Fruit fly (Drosophila melanogaster) whole organism, prepupa: Measurements from ENCODE around the gene CG32147.

Experiments used
- CG6792 ChIP-seq: fragments of 200-800 bp; sonication (Bioruptor generic); optimal IDR thresholded peaks from 3 replicates; lab custom pipeline; 2016; ENCODE audit warnings: missing biosample characterization, missing genetic modification characterization
- net ChIP-seq: fragments of 200-800 bp; sonication (Bioruptor generic); optimal IDR thresholded peaks from 3 replicates; lab custom pipeline; 2016; ENCODE audit warnings: missing biosample characterization, missing genetic modification characterization
- svp ChIP-seq: fragments of 200-800 bp; sonication (Bioruptor generic); peaks from one replicate; lab custom pipeline; 2016; ENCODE audit warnings: missing biosample characterization, missing genetic modification characterization
- vri ChIP-seq: fragments of 200-800 bp; sonication (Bioruptor generic); optimal IDR thresholded peaks from 3 replicates; lab custom pipeline; 2016; ENCODE audit warnings: missing biosample characterization, mild to moderate bottlenecking, missing genetic modification characterization

DNA sequence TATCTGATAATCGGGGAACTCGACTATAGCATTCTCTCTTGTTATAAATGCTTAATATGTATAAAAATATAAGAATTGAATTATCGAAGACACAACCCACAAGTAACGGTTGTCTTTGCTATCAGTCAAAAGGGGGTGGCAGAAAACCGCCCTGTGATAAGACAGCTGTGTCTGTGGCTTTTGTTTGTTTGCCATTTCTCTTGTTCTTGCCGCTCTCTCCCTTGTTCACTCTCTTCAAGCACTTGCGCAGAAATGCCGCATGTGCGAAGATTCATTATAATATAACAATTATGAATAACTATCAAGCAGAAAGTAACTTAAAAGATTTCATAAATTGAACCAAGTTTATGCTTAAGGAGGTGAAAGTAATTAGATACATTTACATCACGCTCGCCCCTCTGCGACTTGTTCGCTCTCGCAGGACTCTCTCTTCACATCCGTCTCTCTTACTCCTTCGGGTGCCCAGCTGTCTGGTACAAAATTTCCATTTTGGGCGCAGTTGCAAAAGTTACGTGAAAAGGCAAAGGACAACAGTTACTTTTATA, 2.9 kb upstream of the CG32147 start, which contains the start of gene FucTA:
- TF ChIP-seq net (GFP tag; lab: Kevin White, UChicago) (no peak), CG6792 (no peak), vri (GFP tag; lab: Kevin White, UChicago) (no peak), svp (no peak)
